Worm (Caenorhabditis elegans): ENCODE data around the gene Y54G2A.44.
"Not testable (repeated sequence)": the region's sequence is repeated elsewhere in the genome, so short reads cannot be mapped to it uniquely, and the experiment has no call there.

DNA sequence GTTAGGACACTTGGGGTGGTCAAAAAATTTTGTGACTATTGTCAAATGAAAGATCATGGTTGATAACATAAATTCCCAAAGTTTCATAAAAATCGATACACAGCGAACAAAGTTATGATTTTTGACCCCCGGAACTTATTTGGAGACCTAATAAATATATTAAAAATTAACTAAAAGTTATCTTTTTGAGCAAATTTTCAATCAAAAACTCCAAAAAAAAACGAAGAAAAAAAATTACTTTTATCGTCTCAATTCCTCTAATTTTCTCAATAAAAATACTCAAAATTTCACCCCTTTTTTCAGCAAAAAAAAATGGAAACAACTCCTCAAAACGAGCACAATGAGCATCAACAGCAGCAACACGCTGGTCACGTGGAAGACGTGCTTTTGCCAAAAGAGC is 13.3 kb upstream of the Y54G2A.44 start, which contains the start of gene atln-1:
- not testable (repeated sequence) for TF ChIP-seq nhr-25, nhr-12, ceh-82 (tag; optimal IDR thresholded peaks at IDR 0.05)

Measured in whole organism, L3 larva.